Worm (Caenorhabditis elegans): ENCODE measurements around the gene fbxb-102.

fbxb-102 gene

DNA sequence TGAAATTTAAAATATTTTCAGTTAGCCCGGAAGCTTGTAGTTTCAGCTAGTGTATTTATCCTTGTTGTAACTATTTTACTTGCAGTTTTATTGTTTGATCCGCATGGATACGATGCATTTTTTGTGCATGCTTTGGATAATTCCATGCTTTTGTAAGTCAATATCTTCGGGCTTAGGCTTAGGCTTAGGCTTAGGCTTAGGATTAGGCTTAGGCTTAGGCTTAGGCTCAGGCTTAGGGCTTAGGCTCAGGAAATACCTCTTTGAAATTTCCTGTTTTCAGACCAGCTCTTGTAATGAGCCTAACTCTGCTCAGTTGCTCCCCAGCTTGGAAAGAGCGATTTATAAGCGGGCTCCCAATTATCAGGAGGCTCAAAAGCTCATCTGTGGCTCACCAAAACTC, 15.7 kb upstream of the fbxb-102 start, which contains the start of gene srg-16:
Gene srg-16 (plus strand): TSS at position 87 of the 400 bp plus-strand sequence.
- TF ChIP-seq dve-1 (tag; optimal IDR thresholded peaks at IDR 0.05) (peak; percentile 55), zip-5 (tag; optimal IDR thresholded peaks at IDR 0.05) (no peak)

DNA sequence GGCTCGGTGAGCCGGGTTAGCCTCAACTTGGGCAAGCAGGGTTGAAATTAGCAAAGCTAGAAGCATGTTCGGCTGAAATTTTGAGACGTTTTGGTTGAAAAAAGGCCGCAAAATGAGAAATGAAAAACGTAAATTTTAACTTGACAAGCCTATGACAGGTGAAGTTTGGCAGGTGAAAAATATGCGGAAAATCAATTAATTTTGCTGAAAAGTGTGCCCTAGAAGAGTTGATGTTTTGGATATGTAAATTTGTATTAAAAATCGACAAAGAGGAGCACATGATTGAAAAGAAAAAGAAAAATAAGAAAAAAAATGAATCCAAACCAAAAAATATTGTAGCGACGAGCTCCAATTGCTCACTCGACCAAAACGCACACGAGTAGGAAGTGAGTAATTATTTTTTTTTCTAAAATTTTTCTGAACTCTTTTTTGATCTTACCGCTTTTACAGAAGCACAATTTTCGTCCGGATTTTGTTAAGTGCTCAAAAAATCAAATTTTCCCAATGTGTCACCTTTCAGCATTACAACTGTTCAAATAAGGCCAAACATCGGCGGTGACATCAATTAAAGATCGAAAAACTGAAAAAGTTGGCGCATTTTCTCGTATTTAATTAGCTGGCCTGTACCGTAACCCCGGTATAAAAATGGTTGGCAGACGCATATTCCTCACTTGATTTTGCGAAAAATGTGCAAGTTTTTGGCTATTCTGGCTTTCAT, 11.4 kb upstream of the fbxb-102 start, which contains the start of the genes F15A4.5 and phat-8:
Gene F15A4.5 (minus strand): TSS at position 101 of the 718 bp plus-strand sequence.
Gene phat-8 (plus strand): TSS at position 668 of the 718 bp plus-strand sequence.
- TF ChIP-seq ceh-14 (tag; optimal IDR thresholded peaks at IDR 0.05) (no peak), dve-1 (tag; optimal IDR thresholded peaks at IDR 0.05) (no peak), sox-2 (GFP tag; IDR thresholded peaks at IDR 0.05) (no peak), nhr-11 (tag; optimal IDR thresholded peaks at IDR 0.05) (no peak), nfya-1 (tag; optimal IDR thresholded peaks at IDR 0.05) (no peak), elt-2 (tag; optimal IDR thresholded peaks at IDR 0.05) (no peak), pros-1 (tag; optimal IDR thresholded peaks at IDR 0.05) (no peak), unc-42 (tag; optimal IDR thresholded peaks at IDR 0.05) (no peak), che-1 (tag; optimal IDR thresholded peaks at IDR 0.05) (no peak), sdc-2 (tag; optimal IDR thresholded peaks at IDR 0.05) (no peak), ceh-2 (tag; optimal IDR thresholded peaks at IDR 0.05) (no peak), ceh-34 (tag; optimal IDR thresholded peaks at IDR 0.05) (no peak), C38D4.7 (GFP tag; optimal IDR thresholded peaks at IDR 0.05) (no peak), hlh-15 (tag; optimal IDR thresholded peaks at IDR 0.05) (no peak)

DNA sequence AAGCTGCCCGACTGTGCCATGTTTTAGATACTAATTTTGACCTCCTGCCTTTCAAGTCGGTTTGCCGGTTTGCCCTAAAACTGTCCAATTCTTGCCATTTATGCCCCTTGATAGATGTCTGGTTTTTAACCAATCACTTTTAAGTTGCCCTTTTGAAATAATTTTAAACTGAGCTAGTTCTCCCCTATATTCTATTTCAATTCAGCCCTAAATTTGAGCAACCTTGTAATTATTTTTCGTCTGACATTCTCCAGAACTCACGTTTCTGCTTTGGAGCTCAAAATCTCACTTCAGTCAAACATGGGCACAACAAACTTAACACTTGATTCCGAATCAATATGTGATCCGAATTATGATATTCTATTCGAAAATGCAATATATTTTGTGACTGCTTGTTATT, 9.3 kb upstream of the fbxb-102 start, which contains the start of gene srg-17:
Gene srg-17 (plus strand): TSS at position 301 of the 400 bp plus-strand sequence.
- TF ChIP-seq ama-1 (optimal IDR thresholded peaks at IDR 0.05) (no peak), elt-2 (tag; optimal IDR thresholded peaks at IDR 0.05) (no peak), lin-11 (tag; optimal IDR thresholded peaks at IDR 0.05) (no peak), ceh-19 (GFP tag; optimal IDR thresholded peaks at IDR 0.05) (no peak), unc-55 (GFP tag; optimal IDR thresholded peaks at IDR 0.05) (no peak), F13H6.1 (tag; optimal IDR thresholded peaks at IDR 0.05) (no peak), sox-2 (GFP tag; IDR thresholded peaks at IDR 0.05) (no peak), ttx-3 (tag; optimal IDR thresholded peaks at IDR 0.05) (no peak), ztf-16 (tag; optimal IDR thresholded peaks at IDR 0.05) (no peak), sox-4 (tag; optimal IDR thresholded peaks at IDR 0.05) (no peak)

DNA sequence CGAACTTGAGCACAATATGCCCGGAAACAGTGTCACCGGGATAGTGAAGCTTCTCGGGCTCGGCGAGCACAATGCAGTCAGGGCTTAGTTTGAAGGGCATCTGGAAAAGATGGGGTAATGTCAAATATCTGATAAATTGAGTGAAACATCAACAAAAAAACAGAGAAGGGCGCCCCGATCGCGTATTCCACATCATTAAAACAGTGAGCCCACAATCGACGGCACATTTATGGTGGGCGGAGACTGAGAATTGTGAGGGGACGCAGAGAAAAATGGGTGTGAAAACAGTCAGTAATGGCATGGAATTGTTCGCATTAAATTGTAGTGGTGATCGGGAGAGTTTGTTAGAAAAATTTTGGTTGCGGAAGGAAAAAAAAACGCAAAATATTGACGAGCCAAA, 1.9 kb upstream of the fbxb-102 start, which contains the start of gene arrd-9:
Gene arrd-9 (minus strand): TSS at position 101 of the 400 bp plus-strand sequence.
- TF ChIP-seq fkh-10 (GFP tag; optimal IDR thresholded peaks at IDR 0.05) (no peak), ceh-48 (tag; optimal IDR thresholded peaks at IDR 0.05) (no peak), mec-3 (tag; optimal IDR thresholded peaks at IDR 0.05; ENCODE audit: borderline replicate concordance) (no peak), ceh-14 (tag; optimal IDR thresholded peaks at IDR 0.05) (no peak), ceh-18 (tag; optimal IDR thresholded peaks at IDR 0.05) (no peak), gmeb-2 (tag; optimal IDR thresholded peaks at IDR 0.05) (no peak), unc-3 (GFP tag; conservative IDR thresholded peaks at IDR 0.05) (no peak), unc-3 (tag; optimal IDR thresholded peaks at IDR 0.05) (no peak), ceh-31 (tag; optimal IDR thresholded peaks at IDR 0.05) (no peak), ahr-1 (tag; optimal IDR thresholded peaks at IDR 0.05) (no peak), elt-2 (tag; optimal IDR thresholded peaks at IDR 0.05) (no peak), ceh-34 (tag; optimal IDR thresholded peaks at IDR 0.05) (no peak), madf-2 (tag; optimal IDR thresholded peaks at IDR 0.05) (no peak), ztf-16 (tag; optimal IDR thresholded peaks at IDR 0.05) (no peak), pha-4 (tag; optimal IDR thresholded peaks at IDR 0.05) (no peak), sdc-2 (tag; optimal IDR thresholded peaks at IDR 0.05) (no peak)

DNA sequence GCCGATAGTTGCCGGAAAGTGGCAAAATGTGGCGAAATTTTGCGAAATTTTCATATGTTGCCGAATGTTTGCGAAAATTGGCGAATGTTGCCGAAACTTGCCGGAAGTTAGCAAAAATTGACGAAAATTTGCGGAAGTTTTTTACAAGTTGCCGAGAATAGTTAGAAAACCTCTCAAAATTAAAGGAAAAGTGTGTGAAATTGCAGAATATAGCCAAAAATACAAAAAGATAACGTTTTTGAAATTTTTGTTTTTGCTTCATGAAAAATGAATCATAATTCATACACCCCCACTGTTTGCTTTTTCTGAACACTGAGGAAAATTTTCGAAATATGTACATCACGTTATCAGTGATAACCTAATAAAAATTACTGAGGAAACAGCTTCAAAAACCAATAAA, 1.1 kb upstream of the fbxb-102 start:
- TF ChIP-seq pros-1 (tag; optimal IDR thresholded peaks at IDR 0.05): no peak
- TF ChIP-seq unc-42 (tag; optimal IDR thresholded peaks at IDR 0.05): no peak
- no peak for TF ChIP-seq ceh-30 (tag; optimal IDR thresholded peaks at IDR 0.05)
- TF ChIP-seq elt-4 (tag; optimal IDR thresholded peaks at IDR 0.05): no peak
- no peak for TF ChIP-seq ets-4 (tag; optimal IDR thresholded peaks at IDR 0.05)
- TF ChIP-seq sox-2 (GFP tag; IDR thresholded peaks at IDR 0.05): no peak
- TF ChIP-seq T23F11.4 (GFP tag; optimal IDR thresholded peaks at IDR 0.05): no peak
- TF ChIP-seq nfya-1 (tag; optimal IDR thresholded peaks at IDR 0.05): no peak
- TF ChIP-seq pha-4 (tag; optimal IDR thresholded peaks at IDR 0.05): no peak
- TF ChIP-seq pag-3 (tag; optimal IDR thresholded peaks at IDR 0.05; ENCODE audit: borderline replicate concordance): no peak
- TF ChIP-seq ceh-14 (tag; optimal IDR thresholded peaks at IDR 0.05): no peak
- no peak for TF ChIP-seq ceh-22 (tag; optimal IDR thresholded peaks at IDR 0.05)
- TF ChIP-seq sox-4 (tag; optimal IDR thresholded peaks at IDR 0.05): no peak
- TF ChIP-seq ceh-31 (tag; optimal IDR thresholded peaks at IDR 0.05): no peak
- no peak for TF ChIP-seq dve-1 (tag; optimal IDR thresholded peaks at IDR 0.05)
- no peak for TF ChIP-seq nhr-232 (tag; optimal IDR thresholded peaks at IDR 0.05)
- no peak for TF ChIP-seq tbx-7 (tag; optimal IDR thresholded peaks at IDR 0.05)
- no peak for TF ChIP-seq K09A11.1 (tag; optimal IDR thresholded peaks at IDR 0.05; ENCODE audit: insufficient read depth)

Data from whole organism, late embryonic.